Worm (Caenorhabditis elegans): ENCODE measurements around the gene T08B1.4.

ce11 chrV:2029877-2030276 lies 50.8 kb downstream of the T08B1.4 start, which contains the start of gene F59A7.12:
- TF ChIP-seq ama-1 (optimal IDR thresholded peaks at IDR 0.05) (no peak), ets-7 (tag; optimal IDR thresholded peaks at IDR 0.05) (no peak), ceh-13 (GFP tag; optimal IDR thresholded peaks at IDR 0.05) (no peak), flt-1 (GFP tag; IDR thresholded peaks at IDR 0.05) (no peak), hmbx-1 (tag; optimal IDR thresholded peaks at IDR 0.05) (no peak), tbx-11 (GFP tag; IDR thresholded peaks at IDR 0.05) (no peak)
